Fruit fly (Drosophila melanogaster) whole organism, embryonic: ENCODE data around the gene CG14971.

Experiments
- B-H1 ChIP-seq: fragments of 200-800 bp; sonication (Bioruptor generic); IDR thresholded peaks from 3 replicates; pipeline ENCODE4 v1.3.6; 2022; ENCODE audit warnings: missing biosample characterization, missing genetic modification characterization
- CG1024 ChIP-seq: fragments of 200-800 bp; sonication (Bioruptor generic); IDR thresholded peaks from 2 replicates; pipeline ENCODE4 v1.3.6; 2022; ENCODE audit warnings: missing biosample characterization, missing genetic modification characterization
- CG11093 ChIP-seq: fragments of 200-800 bp; sonication (Bioruptor generic); IDR thresholded peaks from 3 replicates; pipeline ENCODE4 v1.3.6; 2022; ENCODE audit warnings: missing biosample characterization, missing genetic modification characterization
- CG15479 ChIP-seq: fragments of 200-800 bp; sonication (Bioruptor generic); optimal IDR thresholded peaks from 3 replicates; lab custom pipeline; 2019; ENCODE audit warnings: missing biosample characterization, mild to moderate bottlenecking, missing genetic modification characterization, moderate library complexity
- CG17361 ChIP-seq: fragments of 200-800 bp; sonication (Bioruptor generic); IDR thresholded peaks from 3 replicates; pipeline ENCODE4 v1.3.6; 2022; ENCODE audit warnings: missing biosample characterization, missing genetic modification characterization
- CG2120 ChIP-seq: fragments of 200-800 bp; sonication (Bioruptor generic); optimal IDR thresholded peaks from 3 replicates; lab custom pipeline; 2016; ENCODE audit warnings: missing biosample characterization, missing genetic modification characterization
- CG2129 ChIP-seq: fragments of 200-800 bp; sonication (Bioruptor generic); IDR thresholded peaks from 2 replicates; pipeline ENCODE4 v1.3.6; 2022; ENCODE audit warnings: missing biosample characterization, missing genetic modification characterization; ENCODE audit not compliant: partially characterized antibody
- CG2875 ChIP-seq: fragments of 200-800 bp; sonication (Bioruptor generic); optimal IDR thresholded peaks from 2 replicates; lab custom pipeline; 2017; ENCODE audit warnings: missing biosample characterization, mild to moderate bottlenecking, missing genetic modification characterization, missing genetic modification reagents
- CG31388 ChIP-seq: fragments of 200-800 bp; sonication (Bioruptor generic); optimal IDR thresholded peaks from 2 replicates; lab custom pipeline; 2016; ENCODE audit warnings: missing biosample characterization, missing genetic modification characterization
- CG4424 ChIP-seq: fragments of 200-800 bp; sonication (Bioruptor generic); optimal IDR thresholded peaks from 3 replicates; lab custom pipeline; 2016; ENCODE audit warnings: missing biosample characterization, missing genetic modification characterization
- CG4820 ChIP-seq: fragments of 200-800 bp; sonication (Bioruptor generic); optimal IDR thresholded peaks from 3 replicates; lab custom pipeline; 2016; ENCODE audit warnings: missing biosample characterization, missing genetic modification characterization
- CG5180 ChIP-seq: fragments of 200-800 bp; sonication (Bioruptor generic); optimal IDR thresholded peaks from 3 replicates; lab custom pipeline; 2017; ENCODE audit warnings: missing biosample characterization, missing genetic modification characterization, mild to moderate bottlenecking, moderate library complexity, missing genetic modification reagents
- CG8281 ChIP-seq: fragments of 200-800 bp; sonication (Bioruptor generic); optimal IDR thresholded peaks from 2 replicates; lab custom pipeline; 2018; ENCODE audit warnings: missing biosample characterization, mild to moderate bottlenecking, missing genetic modification characterization, moderate library complexity
- D ChIP-seq, 2 experiments: fragments of 200-800 bp in 1 of 2; fragments of >200 bp in 1 of 2; sonication (Bioruptor generic) in 1 of 2; optimal IDR thresholded peaks; 2 replicates in 1 of 2; 3 replicates in 1 of 2; lab custom pipeline; 2017; ENCODE audit warnings: mild to moderate bottlenecking in 1 of 2, missing biosample characterization in 1 of 2, missing genetic modification characterization in 1 of 2, missing genetic modification reagents in 1 of 2
- Dek ChIP-seq: fragments of 200-800 bp; sonication (Bioruptor generic); optimal IDR thresholded peaks from 3 replicates; lab custom pipeline; 2019; ENCODE audit warnings: missing biosample characterization, mild to moderate bottlenecking, missing genetic modification characterization, moderate library complexity
- Dp ChIP-seq: fragments of 200-800 bp; sonication (Bioruptor generic); optimal IDR thresholded peaks from 2 replicates; lab custom pipeline; 2018; ENCODE audit warnings: missing biosample characterization, mild to moderate bottlenecking, missing genetic modification characterization, moderate library complexity
- Hand ChIP-seq: fragments of 200-800 bp; sonication (Bioruptor generic); optimal IDR thresholded peaks from 2 replicates; lab custom pipeline; 2017; ENCODE audit warnings: mild to moderate bottlenecking, missing biosample characterization, missing genetic modification reagents, missing genetic modification characterization
- Ptx1 ChIP-seq: fragments of 200-800 bp; sonication (Bioruptor generic); IDR thresholded peaks from 2 replicates; pipeline ENCODE4 v1.3.6; 2022; ENCODE audit warnings: missing biosample characterization, missing genetic modification characterization
- Sry-β ChIP-seq: fragments of 200-800 bp; sonication (Bioruptor generic); optimal IDR thresholded peaks from 2 replicates; lab custom pipeline; 2018; ENCODE audit warnings: missing biosample characterization, mild to moderate bottlenecking, missing genetic modification characterization, moderate library complexity
- abd-A ChIP-seq: fragments of 200-800 bp; sonication (Bioruptor generic); optimal IDR thresholded peaks from 3 replicates; lab custom pipeline; 2019; ENCODE audit warnings: missing biosample characterization, mild to moderate bottlenecking, missing genetic modification characterization, moderate library complexity
- al ChIP-seq: fragments of 200-800 bp; sonication (Bioruptor generic); IDR thresholded peaks from 2 replicates; pipeline ENCODE4 v1.3.6; 2022; ENCODE audit warnings: missing biosample characterization, missing genetic modification characterization
- ash1 ChIP-seq: fragments of 200-800 bp; sonication (Bioruptor generic); optimal IDR thresholded peaks from 2 replicates; lab custom pipeline; 2018; ENCODE audit warnings: missing biosample characterization, mild to moderate bottlenecking, missing genetic modification characterization
- chn ChIP-seq: fragments of 200-800 bp; sonication (Bioruptor generic); optimal IDR thresholded peaks from 2 replicates; lab custom pipeline; 2016; ENCODE audit warnings: missing biosample characterization, missing genetic modification characterization
- ci ChIP-seq: fragments of 200-800 bp; sonication (Bioruptor generic); IDR thresholded peaks from 3 replicates; pipeline ENCODE4 v1.3.6; 2022; ENCODE audit warnings: missing biosample characterization, missing genetic modification characterization
- cwo ChIP-seq: fragments of 200-800 bp; sonication (Bioruptor generic); optimal IDR thresholded peaks from 3 replicates; lab custom pipeline; 2017; ENCODE audit warnings: missing biosample characterization, missing genetic modification characterization, mild to moderate bottlenecking, moderate library complexity, missing genetic modification reagents
- dpn ChIP-seq, 2 experiments: fragments of 200-800 bp; sonication (Bioruptor generic); optimal IDR thresholded peaks; 3 replicates each; lab custom pipeline; 2016; ENCODE audit warnings: missing biosample characterization in 2 of 2, missing genetic modification characterization in 2 of 2
- ewg ChIP-seq: fragments of 200-800 bp; sonication (Bioruptor generic); optimal IDR thresholded peaks from 3 replicates; lab custom pipeline; 2017; ENCODE audit warnings: mild to moderate bottlenecking, missing biosample characterization, missing genetic modification reagents, missing genetic modification characterization
- jing ChIP-seq: fragments of 200-800 bp; sonication (Bioruptor generic); optimal IDR thresholded peaks from 2 replicates; lab custom pipeline; 2018; ENCODE audit warnings: missing biosample characterization, mild to moderate bottlenecking, missing genetic modification characterization
- jumu ChIP-seq: fragments of 200-800 bp; sonication (Bioruptor generic); optimal IDR thresholded peaks from 3 replicates; lab custom pipeline; 2016; ENCODE audit warnings: missing biosample characterization, missing genetic modification characterization
- kay ChIP-seq: fragments of 200-800 bp; sonication (Bioruptor generic); optimal IDR thresholded peaks from 2 replicates; lab custom pipeline; 2016; ENCODE audit warnings: missing biosample characterization, missing genetic modification characterization
- klu ChIP-seq: fragments of 200-800 bp; sonication (Bioruptor generic); IDR thresholded peaks from 2 replicates; pipeline ENCODE4 v1.3.6; 2022; ENCODE audit warnings: missing biosample characterization, missing genetic modification characterization
- org-1 ChIP-seq: fragments of 200-800 bp; sonication (Bioruptor generic); optimal IDR thresholded peaks from 2 replicates; lab custom pipeline; 2017; ENCODE audit warnings: missing biosample characterization, missing genetic modification characterization
- pfk ChIP-seq: fragments of 200-800 bp; sonication (Bioruptor generic); optimal IDR thresholded peaks from 2 replicates; lab custom pipeline; 2018; ENCODE audit warnings: missing biosample characterization, mild to moderate bottlenecking, missing genetic modification characterization, moderate library complexity
- sd ChIP-seq: fragments of 200-800 bp; sonication (Bioruptor generic); optimal IDR thresholded peaks from 3 replicates; lab custom pipeline; 2018; ENCODE audit warnings: missing biosample characterization, mild to moderate bottlenecking, missing genetic modification characterization, moderate library complexity
- sens ChIP-seq: fragments of 200-800 bp; sonication (Bioruptor generic); peaks from one replicate; lab custom pipeline; 2016; ENCODE audit warnings: missing biosample characterization, missing genetic modification characterization
- sr ChIP-seq: fragments of 200-800 bp; sonication (Bioruptor generic); IDR thresholded peaks from 3 replicates; pipeline ENCODE4 v1.3.6; 2022; ENCODE audit warnings: missing biosample characterization, missing genetic modification characterization
- tll ChIP-seq, 2 experiments: fragments of 200-800 bp in 1 of 2; fragments of >200 bp in 1 of 2; sonication (Bioruptor generic) in 1 of 2; optimal IDR thresholded peaks; 2 replicates each; lab custom pipeline; 2017 to 2019; ENCODE audit warnings: missing biosample characterization in 2 of 2, missing genetic modification characterization in 2 of 2, mild to moderate bottlenecking in 1 of 2, moderate library complexity in 1 of 2
- twi ChIP-seq: fragments of 200-800 bp; optimal IDR thresholded peaks from 2 replicates; lab custom pipeline; 2019; ENCODE audit warnings: missing biosample characterization, mild to moderate bottlenecking, missing genetic modification characterization, moderate library complexity
- vvl ChIP-seq: fragments of 200-800 bp; sonication (Bioruptor generic); IDR thresholded peaks from 2 replicates; pipeline ENCODE4 v1.3.6; 2022; ENCODE audit warnings: missing biosample characterization, missing genetic modification characterization
- zf30C ChIP-seq: fragments of 200-800 bp; sonication (Bioruptor generic); optimal IDR thresholded peaks from 3 replicates; lab custom pipeline; 2018; ENCODE audit warnings: missing biosample characterization, mild to moderate bottlenecking, missing genetic modification characterization

CG14971 gene

dm6 chr3L:3454921-3455554, 16.1 kb downstream of the CG14971 start (continued):
- no peak for TF ChIP-seq D (optimal IDR thresholded peaks at IDR 0.05; lab: Kevin White, UChicago)
- peak; percentile 2 for TF ChIP-seq D (GFP tag; optimal IDR thresholded peaks at IDR 0.05; lab: Kevin White, UChicago)
- TF ChIP-seq dpn (GFP tag; optimal IDR thresholded peaks at IDR 0.05; lab: Kevin White, UChicago): peak in 1 of 2 experiments; percentile 15
- peak; percentile 34 for TF ChIP-seq CG4820 (GFP tag; lab: Kevin White, UChicago)
- TF ChIP-seq abd-A (tag; lab: Kevin White, UChicago): peak; percentile 60
- TF ChIP-seq CG17361 (GFP tag; lab: Robert Waterston, UW): peak; percentile 54; the same call in 1 of the 3 replicates
- TF ChIP-seq Hand (GFP tag; lab: Kevin White, UChicago): no peak
- TF ChIP-seq Ptx1 (GFP tag; lab: Robert Waterston, UW): peak; percentile 72
- TF ChIP-seq al (GFP tag; lab: Robert Waterston, UW): 0 out of 2 replicates have a peak, but pooled peaks have one; percentile 26
- no peak for TF ChIP-seq cwo (GFP tag; lab: Kevin White, UChicago)
- TF ChIP-seq CG11093 (GFP tag; lab: Robert Waterston, UW): peak; percentile 56; the same call in 2 of the 3 replicates
- no peak for TF ChIP-seq jumu (GFP tag; lab: Kevin White, UChicago)

- TF ChIP-seq kay (GFP tag; lab: Kevin White, UChicago) (no peak), CG1024 (no peak), abd-A (tag; lab: Kevin White, UChicago) (peak; percentile 39), sd (peak; percentile 50), sr (GFP tag; lab: Robert Waterston, UW) (0 out of 3 replicates have a peak, but pooled peaks have one; percentile 38), CG5180 (GFP tag; lab: Kevin White, UChicago) (no peak), CG2129 (no peak), CG8281 (tag; lab: Kevin White, UChicago) (peak; percentile 96), zf30C (GFP tag; lab: Kevin White, UChicago) (no peak), jing (GFP tag; lab: Kevin White, UChicago) (no peak)
- TF ChIP-seq, all 482 proteins: peak for 4
Measured at dm6 chr3L:3454430-3454829, 16.7 kb downstream of the CG14971 start.

DNA sequence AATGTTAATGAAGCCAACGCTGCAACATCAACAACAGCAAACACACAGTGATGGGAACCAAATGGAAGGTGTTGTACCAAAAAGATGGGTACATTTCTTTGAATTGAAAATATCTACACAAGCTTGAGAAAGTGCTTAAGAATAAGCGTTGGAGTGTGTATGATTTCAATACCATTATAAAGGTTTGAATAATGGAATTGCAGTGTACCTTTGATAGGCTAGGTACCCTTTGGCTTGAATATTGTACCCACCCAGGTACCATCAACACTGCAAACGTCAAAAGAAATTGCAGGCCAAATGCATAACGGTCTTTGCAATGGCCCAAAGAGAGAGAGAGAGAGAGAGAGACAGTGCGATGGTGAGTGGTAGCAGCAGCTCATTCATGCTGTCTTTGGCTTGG, 18.4 kb downstream of the CG14971 start:
- TF ChIP-seq ash1 (GFP tag; lab: Kevin White, UChicago) (no peak), Sry-β (GFP tag; lab: Kevin White, UChicago) (peak; percentile 9), sens (peak; percentile 54), twi (tag; lab: Kevin White, UChicago) (no peak), Dek (tag; lab: Kevin White, UChicago) (no peak), tll (GFP tag; optimal IDR thresholded peaks at IDR 0.05; lab: Kevin White, UChicago) (peak; percentile 11 to 26), Dp (GFP tag; lab: Kevin White, UChicago) (no peak), al (GFP tag; lab: Robert Waterston, UW) (no peak), CG31388 (GFP tag; lab: Kevin White, UChicago) (no peak), CG2120 (no peak), vvl (no peak), CG4424 (GFP tag; lab: Kevin White, UChicago) (no peak), CG15479 (GFP tag; lab: Kevin White, UChicago) (peak; percentile 25), chn (GFP tag; lab: Kevin White, UChicago) (no peak), B-H1 (no peak), klu (GFP tag; lab: Robert Waterston, UW) (no peak), org-1 (no peak), pfk (GFP tag; lab: Kevin White, UChicago) (no peak), kay (GFP tag; lab: Kevin White, UChicago) (no peak), ci (0 out of 3 replicates have a peak, but pooled peaks have one; percentile 35), ewg (no peak), CG2875 (no peak)
